Worm (Caenorhabditis elegans) whole organism, L3 larva: ENCODE measurements around the gene lin-56.

Experiments
- R02D3.7 ChIP-seq: fragments of 150-350 bp; optimal IDR thresholded peaks from 2 replicates; lab custom pipeline; 2014; ENCODE audit warnings: missing biosample characterization, missing genetic modification characterization
- ZK546.5 ChIP-seq: sonication (generic microtip); optimal IDR thresholded peaks from 2 replicates; lab custom pipeline; 2017; ENCODE audit warnings: missing biosample characterization, missing genetic modification characterization
- aly-2 ChIP-seq: fragments of 150-350 bp; optimal IDR thresholded peaks from 2 replicates; lab custom pipeline; 2014; ENCODE audit warnings: missing biosample characterization, missing genetic modification characterization
- ama-1 ChIP-seq: fragments of 150-350 bp; optimal IDR thresholded peaks from 2 replicates; lab custom pipeline; 2018
- ceh-82 ChIP-seq: fragments of 150-350 bp; optimal IDR thresholded peaks from 2 replicates; lab custom pipeline; 2014; ENCODE audit warnings: missing biosample characterization, missing genetic modification characterization
- ceh-9 ChIP-seq: sonication (generic microtip); optimal IDR thresholded peaks from 2 replicates; lab custom pipeline; 2018; ENCODE audit warnings: missing biosample characterization, missing genetic modification characterization
- daf-12 ChIP-seq: fragments of 150-350 bp; optimal IDR thresholded peaks from 2 replicates; lab custom pipeline; 2014; ENCODE audit warnings: missing biosample characterization, missing genetic modification reagents, missing genetic modification characterization
- egl-27 ChIP-seq: sonication (generic microtip); optimal IDR thresholded peaks from 4 replicates; lab custom pipeline; 2017; ENCODE audit warnings: missing biosample characterization, missing genetic modification reagents, missing genetic modification characterization
- egl-5 ChIP-seq: fragments of 150-350 bp; optimal IDR thresholded peaks from 2 replicates; lab custom pipeline; 2017; ENCODE audit warnings: missing biosample characterization, missing genetic modification reagents, missing genetic modification characterization, inconsistent platforms
- elt-2 ChIP-seq: sonication (generic microtip); optimal IDR thresholded peaks from 2 replicates; lab custom pipeline; 2016; ENCODE audit warnings: missing genetic modification reagents, mild to moderate bottlenecking, missing genetic modification characterization, missing compliant biosample characterization
- elt-3 ChIP-seq, 3 experiments: fragments of 150-350 bp in 1 of 3; sonication (generic microtip) in 2 of 3; optimal IDR thresholded peaks; 2 replicates in 2 of 3; 4 replicates in 1 of 3; lab custom pipeline; 2014 to 2017; ENCODE audit warnings: missing biosample characterization in 3 of 3, missing genetic modification characterization in 3 of 3
- eor-1 ChIP-seq, 2 experiments: fragments of 150-350 bp; optimal IDR thresholded peaks; 2 replicates each; lab custom pipeline; 2014 to 2018; ENCODE audit warnings: missing biosample characterization in 2 of 2, missing genetic modification characterization in 2 of 2
- fkh-10 ChIP-seq: sonication (generic microtip); optimal IDR thresholded peaks from 2 replicates; lab custom pipeline; 2017; ENCODE audit warnings: missing biosample characterization, missing genetic modification reagents, missing genetic modification characterization
- fkh-2 ChIP-seq: fragments of 150-350 bp; optimal IDR thresholded peaks from 2 replicates; lab custom pipeline; 2014; ENCODE audit warnings: missing biosample characterization, missing genetic modification reagents, missing genetic modification characterization
- hmg-11 ChIP-seq: sonication (generic microtip); optimal IDR thresholded peaks from 2 replicates; lab custom pipeline; 2016; ENCODE audit warnings: missing genetic modification characterization, missing compliant biosample characterization
- jun-1 ChIP-seq: fragments of 150-350 bp; optimal IDR thresholded peaks from 2 replicates; lab custom pipeline; 2014; ENCODE audit warnings: missing biosample characterization, missing genetic modification reagents, missing genetic modification characterization
- lin-15B ChIP-seq: fragments of 150-350 bp; optimal IDR thresholded peaks from 2 replicates; lab custom pipeline; 2014; ENCODE audit warnings: missing biosample characterization, missing genetic modification characterization
- lin-39 ChIP-seq: fragments of 150-350 bp; optimal IDR thresholded peaks from 2 replicates; lab custom pipeline; 2018; ENCODE audit warnings: missing biosample characterization, missing genetic modification reagents, missing genetic modification characterization
- lsy-12 ChIP-seq: sonication (generic microtip); optimal IDR thresholded peaks from 2 replicates; lab custom pipeline; 2016; ENCODE audit warnings: mild to moderate bottlenecking, missing genetic modification characterization, missing compliant biosample characterization
- mdl-1 ChIP-seq: fragments of 150-350 bp; optimal IDR thresholded peaks from 2 replicates; lab custom pipeline; 2014; ENCODE audit warnings: missing biosample characterization, missing genetic modification characterization
- nfya-1 ChIP-seq: sonication (generic microtip); optimal IDR thresholded peaks from 2 replicates; lab custom pipeline; 2017; ENCODE audit warnings: missing genetic modification characterization, mild to moderate bottlenecking, missing compliant biosample characterization, antibody characterized with exemption, moderate library complexity; ENCODE audit not compliant: insufficient read depth
- nhr-11 ChIP-seq: fragments of 150-350 bp; optimal IDR thresholded peaks from 2 replicates; lab custom pipeline; 2014; ENCODE audit warnings: missing biosample characterization, missing genetic modification characterization
- nhr-12 ChIP-seq: fragments of 150-350 bp; optimal IDR thresholded peaks from 2 replicates; lab custom pipeline; 2014; ENCODE audit warnings: missing biosample characterization, missing genetic modification characterization
- nhr-237 ChIP-seq: fragments of 150-350 bp; optimal IDR thresholded peaks from 2 replicates; lab custom pipeline; 2014; ENCODE audit warnings: missing biosample characterization, missing genetic modification characterization
- nhr-25 ChIP-seq: sonication (generic microtip); optimal IDR thresholded peaks from 2 replicates; lab custom pipeline; 2017; ENCODE audit warnings: missing biosample characterization, missing genetic modification characterization
- nhr-43 ChIP-seq: sonication (generic microtip); optimal IDR thresholded peaks from 2 replicates; lab custom pipeline; 2016; ENCODE audit warnings: mild to moderate bottlenecking, missing genetic modification characterization, missing compliant biosample characterization; ENCODE audit not compliant: poor library complexity, severe bottlenecking
- nhr-76 ChIP-seq: fragments of 150-350 bp; sonication (generic microtip); optimal IDR thresholded peaks from 5 replicates; lab custom pipeline; 2014; ENCODE audit warnings: missing biosample characterization, missing genetic modification characterization
- nhr-77 ChIP-seq: fragments of 150-350 bp; optimal IDR thresholded peaks from 2 replicates; lab custom pipeline; 2014; ENCODE audit warnings: missing biosample characterization, missing genetic modification characterization
- pha-4 ChIP-seq: fragments of 150-350 bp; optimal IDR thresholded peaks from 2 replicates; lab custom pipeline; 2014; ENCODE audit warnings: missing biosample characterization, missing genetic modification reagents, missing genetic modification characterization
- pqm-1 ChIP-seq: fragments of 150-350 bp; optimal IDR thresholded peaks from 2 replicates; lab custom pipeline; 2017; ENCODE audit warnings: missing biosample characterization, missing genetic modification characterization, inconsistent platforms
- sea-2 ChIP-seq: fragments of 150-350 bp; sonication (generic microtip); optimal IDR thresholded peaks from 4 replicates; lab custom pipeline; 2014; ENCODE audit warnings: missing biosample characterization, missing genetic modification reagents, missing genetic modification characterization
- skn-1 ChIP-seq: fragments of 150-350 bp; optimal IDR thresholded peaks from 2 replicates; lab custom pipeline; 2014; ENCODE audit warnings: missing biosample characterization, missing genetic modification characterization
- snpc-4 ChIP-seq: fragments of 150-350 bp; optimal IDR thresholded peaks from 2 replicates; lab custom pipeline; 2014; ENCODE audit warnings: missing biosample characterization, missing genetic modification characterization
- tbx-2 ChIP-seq: sonication (generic microtip); optimal IDR thresholded peaks from 2 replicates; lab custom pipeline; 2016; ENCODE audit warnings: mild to moderate bottlenecking, missing genetic modification characterization, missing compliant biosample characterization
- unc-39 ChIP-seq: sonication (generic microtip); optimal IDR thresholded peaks from 4 replicates; lab custom pipeline; 2017; ENCODE audit warnings: missing biosample characterization, missing genetic modification characterization
- zag-1 ChIP-seq: fragments of 150-350 bp; optimal IDR thresholded peaks from 2 replicates; lab custom pipeline; 2014; ENCODE audit warnings: missing biosample characterization, missing genetic modification characterization
- ztf-11 ChIP-seq: fragments of 150-350 bp; optimal IDR thresholded peaks from 2 replicates; lab custom pipeline; 2014; ENCODE audit warnings: missing biosample characterization, missing genetic modification characterization
- ztf-4 ChIP-seq: fragments of 150-350 bp; optimal IDR thresholded peaks from 2 replicates; lab custom pipeline; 2014; ENCODE audit warnings: missing biosample characterization, missing genetic modification characterization

Gene lin-56

DNA sequence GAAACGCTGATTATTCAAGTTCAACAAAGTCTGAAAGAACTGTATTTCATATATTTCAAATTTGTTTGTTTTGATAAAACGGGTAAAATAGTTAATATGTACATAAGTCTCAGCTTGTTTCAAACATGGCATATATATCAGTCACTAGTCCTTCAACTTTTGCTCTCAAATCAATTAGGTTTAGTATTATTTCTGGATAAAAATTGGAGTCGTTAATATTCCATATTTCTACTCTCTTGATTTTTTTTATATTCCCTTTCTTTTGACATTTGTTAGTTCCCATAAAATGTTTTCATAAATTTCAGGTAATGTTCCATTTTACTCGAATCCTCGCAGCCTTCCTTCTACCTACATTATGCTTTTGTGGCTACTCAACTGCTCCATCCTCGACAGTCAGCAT is 14.0 kb upstream of the lin-56 start, which contains the start of gene cut-4:
Gene cut-4, plus strand, starts transcription at position 301 of the 400 bp plus-strand sequence.
- TF ChIP-seq ama-1 (lab: Kevin White, UChicago) = no peak
- no peak for TF ChIP-seq eor-1 (tag; optimal IDR thresholded peaks at IDR 0.05; lab: Kevin White, UChicago)
- no peak for TF ChIP-seq nhr-76
- TF ChIP-seq ZK546.5 (tag; lab: Kevin White, UChicago) = no peak
- no peak for TF ChIP-seq lsy-12 (tag; lab: Kevin White, UChicago)
- no peak for TF ChIP-seq unc-39
- no peak for TF ChIP-seq pha-4
- no peak for TF ChIP-seq egl-5 (tag; lab: Kevin White, UChicago)
- no peak for TF ChIP-seq skn-1

DNA sequence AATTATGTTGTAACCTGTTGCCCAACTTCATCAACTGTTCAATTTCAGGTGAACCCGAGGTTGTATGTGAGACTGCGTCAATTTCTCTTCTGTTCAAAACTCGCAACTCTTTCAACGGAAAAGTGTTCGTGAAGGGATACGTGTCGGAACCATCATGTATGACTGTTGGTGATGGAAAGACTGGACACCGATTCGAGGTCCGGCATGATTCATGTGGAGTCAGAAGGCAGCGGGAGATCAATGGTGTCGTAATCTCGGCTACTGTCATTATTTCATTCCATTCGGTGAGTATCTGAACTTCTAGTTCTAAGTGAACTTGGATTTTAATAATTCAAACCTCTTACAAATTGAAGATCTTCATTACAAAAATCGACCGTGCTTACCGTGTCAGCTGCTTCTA is 12.0 kb upstream of the lin-56 start:
- TF ChIP-seq ama-1 (lab: Kevin White, UChicago) (no peak), nhr-77 (no peak)

DNA sequence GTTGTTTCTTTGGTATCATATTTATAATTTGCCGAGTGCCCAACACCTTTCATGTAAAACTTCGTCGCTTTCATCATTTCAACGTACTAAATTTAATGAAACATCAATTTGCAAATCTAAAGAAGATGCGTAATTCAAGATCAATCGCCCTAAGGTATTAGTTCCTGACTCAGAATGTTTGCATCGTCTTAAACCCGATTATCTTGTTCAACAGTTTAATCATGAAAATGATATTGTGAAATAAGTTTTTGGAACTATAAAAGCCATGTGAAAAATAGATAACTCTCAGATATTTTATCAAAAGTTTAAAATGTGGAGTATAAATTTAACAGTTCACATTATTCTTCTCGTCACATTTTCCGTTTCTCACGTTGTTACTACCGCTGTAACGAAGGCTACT is 9.8 kb upstream of the lin-56 start, which contains the start of gene E04D5.4:
Gene E04D5.4, plus strand, starts transcription at position 301 of the 400 bp plus-strand sequence.
- TF ChIP-seq ceh-82 (no peak), nhr-25 (tag; lab: Kevin White, UChicago) (no peak), aly-2 (tag; lab: Kevin White, UChicago) (no peak), nhr-43 (no peak), egl-5 (tag; lab: Kevin White, UChicago) (no peak), ZK546.5 (tag; lab: Kevin White, UChicago) (no peak), mdl-1 (tag; lab: Kevin White, UChicago) (no peak), ztf-11 (no peak), daf-12 (tag; lab: Kevin White, UChicago) (no peak), eor-1 (tag; optimal IDR thresholded peaks at IDR 0.05; lab: Kevin White, UChicago) (no peak), fkh-2 (tag; lab: Kevin White, UChicago) (no peak), nhr-12 (no peak), egl-27 (no peak), snpc-4 (tag; lab: Kevin White, UChicago) (no peak), nhr-76 (no peak), elt-3 (tag; optimal IDR thresholded peaks at IDR 0.05; lab: Kevin White, UChicago) (no peak)
- TF ChIP-seq, all 47 proteins: peak for 0

DNA sequence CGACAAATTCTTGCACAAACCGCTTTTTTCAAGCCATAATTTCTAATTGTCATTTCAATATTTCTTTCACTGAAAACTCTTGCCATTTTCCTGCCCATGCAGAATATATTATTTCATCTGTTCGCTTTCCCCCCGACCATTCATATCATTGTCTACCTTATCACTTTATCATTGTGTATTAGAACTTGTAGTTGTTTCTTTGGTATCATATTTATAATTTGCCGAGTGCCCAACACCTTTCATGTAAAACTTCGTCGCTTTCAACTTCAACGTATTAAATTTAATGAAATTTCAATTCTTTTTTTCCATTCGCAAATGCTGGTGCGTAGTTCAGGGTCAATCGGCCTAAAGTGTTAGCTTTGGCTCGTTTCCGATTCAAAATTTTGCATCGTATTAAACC is 7.0 kb upstream of the lin-56 start, which contains the start of gene ZK673.1:
Gene ZK673.1, plus strand, starts transcription at position 301 of the 400 bp plus-strand sequence.
- peak; percentile 2 for TF ChIP-seq elt-2 (tag; lab: Kevin White, UChicago)

ce11 chrII:10443898-10444297 is 5.9 kb upstream of the lin-56 start:
- peak; percentile 72 for TF ChIP-seq pqm-1 (tag; lab: Kevin White, UChicago)
- no peak for TF ChIP-seq aly-2 (tag; lab: Kevin White, UChicago)
- TF ChIP-seq elt-2 (tag; lab: Kevin White, UChicago) = peak; percentile 83

DNA sequence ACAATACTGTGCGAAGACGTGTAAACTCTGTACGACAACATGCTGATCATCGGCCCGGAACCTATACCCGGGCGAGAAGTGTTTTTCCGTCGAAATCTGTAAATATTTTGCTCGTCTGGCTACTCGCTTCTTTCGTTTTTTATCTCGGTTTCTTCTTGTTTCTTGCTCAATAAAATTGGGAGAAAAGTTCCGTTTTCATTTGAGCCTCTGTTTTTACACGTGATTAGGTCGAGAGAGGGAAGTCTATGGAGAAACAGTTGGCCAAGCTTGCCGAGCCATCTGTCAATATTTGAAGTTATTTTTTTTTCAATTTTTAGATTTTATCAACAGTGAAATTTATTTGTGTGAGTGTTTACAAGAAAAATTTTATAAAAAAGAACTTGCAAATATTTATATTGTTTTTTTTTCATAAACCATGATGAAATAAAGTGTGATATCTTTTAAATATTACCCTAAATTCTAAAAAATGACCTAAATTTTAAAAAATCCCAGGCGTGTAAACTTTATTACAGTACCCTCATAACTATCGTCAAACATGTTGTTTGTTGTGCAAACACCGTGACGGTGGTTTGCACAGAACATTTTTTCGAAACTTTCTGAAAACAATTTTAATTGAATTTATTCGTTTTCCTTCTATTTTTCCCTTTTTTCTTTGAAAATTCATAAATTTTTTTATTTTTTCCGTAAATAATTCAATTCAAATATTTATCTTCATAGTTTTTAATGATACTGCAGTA is 4.7 kb upstream of the lin-56 start:
- TF ChIP-seq ceh-9 (tag; lab: Kevin White, UChicago) (no peak), elt-2 (tag; lab: Kevin White, UChicago) (no peak), pha-4 (peak; percentile 83), lin-15B (peak; percentile 1), nhr-11 (no peak), ztf-11 (no peak), R02D3.7 (no peak), egl-5 (tag; lab: Kevin White, UChicago) (peak; percentile 14)

DNA sequence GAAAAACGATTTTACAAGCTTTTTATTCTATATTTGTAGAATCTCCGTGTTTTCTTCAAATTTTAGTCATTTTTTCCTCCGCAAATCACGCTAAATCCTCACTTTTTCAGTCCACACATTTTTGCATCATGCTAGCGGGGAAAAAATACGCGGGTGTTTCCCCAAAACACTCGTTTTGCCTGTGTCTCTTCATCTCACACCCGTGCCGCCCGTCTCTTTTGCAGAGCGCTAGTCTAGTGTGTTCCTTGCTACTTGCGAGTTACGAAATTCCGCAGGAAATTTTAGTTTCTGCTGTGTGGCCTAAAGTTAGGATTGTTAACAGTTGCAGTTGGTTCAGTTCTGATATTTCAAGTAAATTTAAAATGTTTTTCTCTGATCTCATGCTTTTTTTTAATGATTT is 4.1 kb upstream of the lin-56 start:
- TF ChIP-seq nhr-237 = no peak
- TF ChIP-seq ztf-4 (tag; lab: Kevin White, UChicago) = no peak
- no peak for TF ChIP-seq zag-1 (tag; lab: Kevin White, UChicago)
- no peak for TF ChIP-seq pha-4
- no peak for TF ChIP-seq ceh-82
- no peak for TF ChIP-seq sea-2 (GFP tag; lab: Kevin White, UChicago)
- TF ChIP-seq fkh-10 (GFP tag; lab: Kevin White, UChicago) = peak; percentile 1
- TF ChIP-seq R02D3.7 = no peak
- no peak for TF ChIP-seq daf-12 (tag; lab: Kevin White, UChicago)
- TF ChIP-seq hmg-11 (tag; lab: Kevin White, UChicago) = no peak
- no peak for TF ChIP-seq skn-1
- peak; percentile 1 for TF ChIP-seq ama-1 (lab: Kevin White, UChicago)
- no peak for TF ChIP-seq egl-5 (tag; lab: Kevin White, UChicago)
- TF ChIP-seq fkh-2 (tag; lab: Kevin White, UChicago) = no peak
- TF ChIP-seq nfya-1 (tag; lab: Kevin White, UChicago) = peak; percentile 25
- TF ChIP-seq lin-15B = peak; percentile 30
- no peak for TF ChIP-seq elt-2 (tag; lab: Kevin White, UChicago)
- no peak for TF ChIP-seq lsy-12 (tag; lab: Kevin White, UChicago)
- TF ChIP-seq tbx-2 = no peak
- TF ChIP-seq pqm-1 (tag; lab: Kevin White, UChicago) = no peak
- TF ChIP-seq nhr-11 = no peak
- TF ChIP-seq mdl-1 (tag; lab: Kevin White, UChicago) = no peak
- TF ChIP-seq egl-27 = no peak
- TF ChIP-seq jun-1 = no peak
- TF ChIP-seq lin-39 (tag; lab: Kevin White, UChicago) = no peak
